Worm (Caenorhabditis elegans) whole organism, L2 larva: Measurements from ENCODE around the gene lmd-4.

Source experiments
- ceh-16 ChIP-seq: fragments of 150-350 bp; optimal IDR thresholded peaks from 2 replicates; lab custom pipeline; 2014; ENCODE audit warnings: missing biosample characterization, missing genetic modification characterization
- lsy-2 ChIP-seq, 2 experiments: fragments of 150-350 bp in 1 of 2; sonication (generic microtip) in 1 of 2; optimal IDR thresholded peaks; 2 replicates each; lab custom pipeline; 2014 to 2017; ENCODE audit warnings: missing biosample characterization in 2 of 2, missing genetic modification characterization in 2 of 2
- unc-39 ChIP-seq: fragments of 150-350 bp; optimal IDR thresholded peaks from 2 replicates; lab custom pipeline; 2014; ENCODE audit warnings: missing biosample characterization, missing genetic modification characterization

DNA sequence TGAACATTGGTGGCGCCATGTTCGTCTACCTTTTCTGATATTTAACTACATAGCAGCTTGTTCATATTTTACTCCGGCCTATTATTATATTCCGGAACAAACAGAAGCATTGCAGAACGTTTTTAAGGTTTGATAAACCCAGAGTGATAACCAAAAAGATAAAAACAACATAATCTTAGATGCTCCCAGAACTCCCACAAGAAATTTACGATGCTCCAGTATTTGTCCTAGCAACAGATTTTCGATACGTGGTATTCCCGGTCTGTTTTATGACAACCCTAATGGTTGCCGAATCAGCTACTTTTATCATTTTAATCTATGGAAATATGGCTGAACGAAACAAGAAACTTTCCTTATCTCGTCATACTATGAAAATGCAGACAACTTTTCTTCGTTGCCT, 32.8 kb upstream of the lmd-4 start:
- TF ChIP-seq ceh-16 = no peak
- TF ChIP-seq lsy-2 (tag; optimal IDR thresholded peaks at IDR 0.05; lab: Kevin White, UChicago) = no peak
- TF ChIP-seq unc-39 (tag; lab: Kevin White, UChicago) = no peak
